Worm (Caenorhabditis elegans) whole organism, L4 larva: ENCODE results near the gene sulp-2.
A peak's percentile ranks its signal among the peaks of the same experiment; 100 is the strongest.

Experiments used
- F10B5.3 ChIP-seq: sonication (generic microtip); optimal IDR thresholded peaks from 2 replicates; lab custom pipeline; 2016; ENCODE audit warnings: mild to moderate bottlenecking, missing genetic modification characterization, missing compliant biosample characterization
- F26F4.8 ChIP-seq: fragments of 200-800 bp; sonication (Bioruptor generic); conservative IDR thresholded peaks from 2 replicates; pipeline ENCODE4 v1.3.6; 2022; ENCODE audit warnings: missing genetic modification characterization, missing compliant biosample characterization
- F37D6.2 ChIP-seq: sonication (generic microtip); optimal IDR thresholded peaks from 2 replicates; lab custom pipeline; 2016; ENCODE audit warnings: mild to moderate bottlenecking, missing genetic modification characterization, missing compliant biosample characterization
- F49E8.2 ChIP-seq: sonication (generic microtip); optimal IDR thresholded peaks from 2 replicates; lab custom pipeline; 2016; ENCODE audit warnings: missing compliant biosample characterization, mild to moderate bottlenecking, missing genetic modification characterization, borderline replicate concordance
- Y5F2A.4 ChIP-seq: fragments of 200-800 bp; sonication (Bioruptor generic); optimal IDR thresholded peaks from 2 replicates; lab custom pipeline; 2018; ENCODE audit warnings: mild to moderate bottlenecking, missing genetic modification characterization, missing compliant biosample characterization
- aha-1 ChIP-seq: fragments of 150-350 bp; peaks from one replicate; lab custom pipeline; 2014; ENCODE audit warnings: missing biosample characterization, missing genetic modification characterization
- ama-1 ChIP-seq: fragments of 150-350 bp; optimal IDR thresholded peaks from 2 replicates; lab custom pipeline; 2014; ENCODE audit warnings: inconsistent platforms, mixed read lengths
- arid-1 ChIP-seq: fragments of 200-800 bp; sonication (Bioruptor generic); conservative IDR thresholded peaks from 2 replicates; pipeline ENCODE4 v1.3.6; 2022; ENCODE audit warnings: missing genetic modification reagents, missing genetic modification characterization, missing compliant biosample characterization
- ceh-44 ChIP-seq: fragments of 200-800 bp; sonication (Bioruptor generic); IDR thresholded peaks from 2 replicates; pipeline ENCODE4 v1.3.6; 2022; ENCODE audit warnings: missing genetic modification reagents, missing genetic modification characterization, missing compliant biosample characterization
- ceh-62 ChIP-seq: sonication (generic microtip); optimal IDR thresholded peaks from 2 replicates; lab custom pipeline; 2017; ENCODE audit warnings: missing biosample characterization, missing genetic modification characterization
- daf-12 ChIP-seq: fragments of 150-350 bp; optimal IDR thresholded peaks from 2 replicates; lab custom pipeline; 2014; ENCODE audit warnings: missing biosample characterization, missing genetic modification reagents, missing genetic modification characterization
- dmd-6 ChIP-seq: fragments of 200-800 bp; sonication (Bioruptor generic); IDR thresholded peaks from 2 replicates; pipeline ENCODE4 v1.3.6; 2022; ENCODE audit warnings: missing genetic modification reagents, missing genetic modification characterization, missing compliant biosample characterization
- duxl-1 ChIP-seq: sonication (generic microtip); optimal IDR thresholded peaks from 2 replicates; lab custom pipeline; 2016; ENCODE audit warnings: mild to moderate bottlenecking, missing genetic modification characterization, moderate library complexity, missing compliant biosample characterization; ENCODE audit not compliant: poor library complexity
- egl-27 ChIP-seq: sonication (generic microtip); optimal IDR thresholded peaks from 3 replicates; lab custom pipeline; 2017; ENCODE audit warnings: missing biosample characterization, missing genetic modification reagents, missing genetic modification characterization
- fkh-10 ChIP-seq: fragments of 150-350 bp; optimal IDR thresholded peaks from 2 replicates; lab custom pipeline; 2014; ENCODE audit warnings: missing biosample characterization, missing genetic modification reagents, missing genetic modification characterization
- gei-8 ChIP-seq: fragments of 200-800 bp; sonication (Bioruptor generic); optimal IDR thresholded peaks from 2 replicates; lab custom pipeline; 2018; ENCODE audit warnings: mild to moderate bottlenecking, missing genetic modification characterization, missing compliant biosample characterization
- hif-1 ChIP-seq, 2 experiments: sonication (generic microtip); optimal IDR thresholded peaks; 2 replicates each; lab custom pipeline; 2016 to 2017; ENCODE audit warnings: missing compliant biosample characterization in 2 of 2, missing genetic modification characterization in 2 of 2, missing genetic modification reagents in 2 of 2, missing genotype in 2 of 2, mild to moderate bottlenecking in 1 of 2
- hlh-11 ChIP-seq: fragments of 200-800 bp; sonication (Bioruptor generic); optimal IDR thresholded peaks from 2 replicates; lab custom pipeline; 2018; ENCODE audit warnings: mild to moderate bottlenecking, missing genetic modification characterization, missing compliant biosample characterization
- hlh-30 ChIP-seq: sonication (generic microtip); optimal IDR thresholded peaks from 2 replicates; lab custom pipeline; 2017; ENCODE audit warnings: antibody characterized with exemption, mild to moderate bottlenecking, missing genetic modification characterization, missing compliant biosample characterization; ENCODE audit not compliant: insufficient read depth
- lim-7 ChIP-seq: fragments of 200-800 bp; sonication (Bioruptor generic); IDR thresholded peaks from 2 replicates; pipeline ENCODE4 v1.3.6; 2022; ENCODE audit warnings: missing genetic modification characterization, missing compliant biosample characterization
- lin-15B ChIP-seq: fragments of 150-350 bp; sonication (generic microtip); optimal IDR thresholded peaks from 3 replicates; lab custom pipeline; 2014; ENCODE audit warnings: missing biosample characterization, missing genetic modification characterization
- lin-29 ChIP-seq: fragments of 200-800 bp; sonication (Bioruptor generic); IDR thresholded peaks from 2 replicates; pipeline ENCODE4 v1.3.6; 2022; ENCODE audit warnings: missing genetic modification reagents, missing genetic modification characterization, missing compliant biosample characterization
- lin-38 ChIP-seq: fragments of 200-800 bp; sonication (Bioruptor generic); IDR thresholded peaks from 2 replicates; pipeline ENCODE4 v1.3.6; 2022; ENCODE audit warnings: missing genetic modification reagents, missing genetic modification characterization, missing compliant biosample characterization
- lir-3 ChIP-seq: sonication (generic microtip); optimal IDR thresholded peaks from 2 replicates; lab custom pipeline; 2016; ENCODE audit warnings: mild to moderate bottlenecking, missing genetic modification characterization, missing compliant biosample characterization
- lsy-2 ChIP-seq, 2 experiments: fragments of 150-350 bp in 1 of 2; sonication (generic microtip) in 1 of 2; optimal IDR thresholded peaks; 2 replicates each; lab custom pipeline; 2014 to 2017; ENCODE audit warnings: missing biosample characterization in 2 of 2, missing genetic modification characterization in 2 of 2
- madf-5 ChIP-seq, 2 experiments: fragments of 200-800 bp; sonication (Bioruptor generic); IDR thresholded peaks; 2 replicates each; pipeline ENCODE4 v1.3.6; 2022; ENCODE audit warnings: missing compliant biosample characterization in 2 of 2, missing genetic modification characterization in 2 of 2
- mdl-1 ChIP-seq, 2 experiments: fragments of 150-350 bp in 1 of 2; sonication (generic microtip) in 1 of 2; optimal IDR thresholded peaks; 2 replicates each; lab custom pipeline; 2014 to 2017; ENCODE audit warnings: missing biosample characterization in 2 of 2, missing genetic modification characterization in 2 of 2
- mxl-3 ChIP-seq: fragments of 200-800 bp; sonication (Bioruptor generic); optimal IDR thresholded peaks from 2 replicates; lab custom pipeline; 2018; ENCODE audit warnings: mild to moderate bottlenecking, missing genetic modification characterization, missing compliant biosample characterization
- nhr-10 ChIP-seq: fragments of 150-350 bp; optimal IDR thresholded peaks from 2 replicates; lab custom pipeline; 2014; ENCODE audit warnings: missing biosample characterization, missing genetic modification characterization
- nhr-25 ChIP-seq: sonication (generic microtip); optimal IDR thresholded peaks from 2 replicates; lab custom pipeline; 2017; ENCODE audit warnings: missing genetic modification characterization, mild to moderate bottlenecking, missing compliant biosample characterization, antibody characterized with exemption, moderate library complexity, borderline replicate concordance; ENCODE audit not compliant: insufficient read depth
- nhr-28 ChIP-seq: fragments of 150-350 bp; optimal IDR thresholded peaks from 2 replicates; lab custom pipeline; 2014; ENCODE audit warnings: missing biosample characterization, missing genetic modification characterization
- nhr-48 ChIP-seq: sonication (generic microtip); optimal IDR thresholded peaks from 2 replicates; lab custom pipeline; 2016; ENCODE audit warnings: mild to moderate bottlenecking, missing genetic modification characterization, missing compliant biosample characterization
- nhr-76 ChIP-seq: fragments of 150-350 bp; optimal IDR thresholded peaks from 2 replicates; lab custom pipeline; 2014; ENCODE audit warnings: missing biosample characterization, missing genetic modification characterization
- pqm-1 ChIP-seq: sonication (generic microtip); optimal IDR thresholded peaks from 2 replicates; lab custom pipeline; 2017; ENCODE audit warnings: missing biosample characterization, missing genetic modification characterization
- rbr-2 ChIP-seq: sonication (generic microtip); optimal IDR thresholded peaks from 2 replicates; lab custom pipeline; 2016; ENCODE audit warnings: missing genotype, missing genetic modification characterization, missing compliant biosample characterization
- saeg-2 ChIP-seq: fragments of 200-800 bp; sonication (Bioruptor generic); IDR thresholded peaks from 2 replicates; pipeline ENCODE4 v1.3.6; 2022; ENCODE audit warnings: missing genetic modification reagents, missing genetic modification characterization, missing compliant biosample characterization
- sdz-12 ChIP-seq: fragments of 200-800 bp; sonication (Bioruptor generic); optimal IDR thresholded peaks from 2 replicates; lab custom pipeline; 2018; ENCODE audit warnings: mild to moderate bottlenecking, missing genetic modification characterization, missing compliant biosample characterization
- spr-3 ChIP-seq: fragments of 200-800 bp; sonication (Bioruptor generic); optimal IDR thresholded peaks from 2 replicates; lab custom pipeline; 2018; ENCODE audit warnings: mild to moderate bottlenecking, missing genetic modification characterization, missing compliant biosample characterization
- unc-62 ChIP-seq, 3 experiments: fragments of 150-350 bp in 1 of 3; sonication (generic microtip); optimal IDR thresholded peaks in 2 of 3; peaks in 1 of 3; 1 replicate in 1 of 3; 2 replicates in 2 of 3; lab custom pipeline; 2014 to 2017; ENCODE audit warnings: missing biosample characterization in 3 of 3, missing genetic modification characterization in 3 of 3, missing genetic modification reagents in 3 of 3, missing genotype in 1 of 3
- zfp-2 ChIP-seq: sonication (generic microtip); optimal IDR thresholded peaks from 2 replicates; lab custom pipeline; 2016; ENCODE audit warnings: mild to moderate bottlenecking, missing genetic modification characterization, missing compliant biosample characterization

Gene sulp-2

ce11 chrX:5639562-5639961 lies 40.4 kb upstream of the sulp-2 start:
- TF ChIP-seq hif-1 (tag; optimal IDR thresholded peaks at IDR 0.05; lab: Kevin White, UChicago) (no peak), aha-1 (tag; lab: Kevin White, UChicago) (peak; percentile 91), ama-1 (lab: Kevin White, UChicago) (no peak), F49E8.2 (tag; lab: Kevin White, UChicago) (no peak), lim-7 (GFP tag; lab: Robert Waterston, UW) (no peak)

- no peak for TF ChIP-seq daf-12 (tag; lab: Kevin White, UChicago)
- no peak for TF ChIP-seq gei-8 (GFP tag; lab: Kevin White, UChicago)
- no peak for TF ChIP-seq F26F4.8 (GFP tag; lab: Robert Waterston, UW)
- no peak for TF ChIP-seq nhr-76
- TF ChIP-seq pqm-1 (tag; lab: Kevin White, UChicago) = peak; percentile 56
- TF ChIP-seq saeg-2 = no peak
- TF ChIP-seq egl-27 (tag; lab: Kevin White, UChicago) = no peak
Measured at ce11 chrX:5631626-5632025, 32.5 kb upstream of the sulp-2 start, which contains the start of gene T22B7.8. TSS of gene T22B7.8 (plus strand) at chrX:5631926.

DNA sequence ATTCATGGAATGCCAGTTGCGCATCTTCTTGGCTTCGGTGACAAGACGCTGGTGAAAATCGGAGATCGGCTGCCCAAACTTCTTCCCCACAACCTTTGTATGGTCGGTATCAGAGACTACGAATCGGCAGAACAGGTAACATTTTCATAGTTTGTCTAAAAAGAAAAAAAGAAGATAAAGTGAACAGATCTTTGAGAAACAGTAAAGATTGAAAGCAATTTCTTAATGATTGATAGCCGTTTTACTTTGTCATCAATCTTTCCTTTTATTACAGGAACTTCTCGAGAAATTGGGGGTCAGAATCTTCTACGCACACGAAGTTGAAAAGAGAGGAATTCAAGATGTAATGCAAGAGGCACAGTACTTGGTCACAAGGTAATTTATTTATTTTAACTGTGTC lies 31.9 kb upstream of the sulp-2 start:
- peak; percentile 0 for TF ChIP-seq hlh-11 (tag; lab: Kevin White, UChicago)
- TF ChIP-seq lin-29 (GFP tag; lab: Robert Waterston, UW) = no peak
- no peak for TF ChIP-seq F37D6.2 (tag; lab: Kevin White, UChicago)
- TF ChIP-seq fkh-10 = no peak
- peak; percentile 22 for TF ChIP-seq nhr-25 (tag; lab: Kevin White, UChicago)
- TF ChIP-seq unc-62 (GFP tag; optimal IDR thresholded peaks at IDR 0.05 in 1 of 2; lab: Kevin White, UChicago) = peak in 1 of 2 experiments; percentile 20
- TF ChIP-seq unc-62 (tag; optimal IDR thresholded peaks at IDR 0.05; lab: Kevin White, UChicago) = no peak
- peak; percentile 49 for TF ChIP-seq nhr-28
- no peak for TF ChIP-seq sdz-12 (GFP tag; lab: Kevin White, UChicago)
- peak; percentile 9 for TF ChIP-seq hlh-30 (tag; lab: Kevin White, UChicago)
- TF ChIP-seq rbr-2 (tag; lab: Kevin White, UChicago) = no peak
- TF ChIP-seq ceh-44 = no peak
- peak in 1 of 2 experiments; percentile 51 for TF ChIP-seq mdl-1 (tag; optimal IDR thresholded peaks at IDR 0.05; lab: Kevin White, UChicago)

DNA sequence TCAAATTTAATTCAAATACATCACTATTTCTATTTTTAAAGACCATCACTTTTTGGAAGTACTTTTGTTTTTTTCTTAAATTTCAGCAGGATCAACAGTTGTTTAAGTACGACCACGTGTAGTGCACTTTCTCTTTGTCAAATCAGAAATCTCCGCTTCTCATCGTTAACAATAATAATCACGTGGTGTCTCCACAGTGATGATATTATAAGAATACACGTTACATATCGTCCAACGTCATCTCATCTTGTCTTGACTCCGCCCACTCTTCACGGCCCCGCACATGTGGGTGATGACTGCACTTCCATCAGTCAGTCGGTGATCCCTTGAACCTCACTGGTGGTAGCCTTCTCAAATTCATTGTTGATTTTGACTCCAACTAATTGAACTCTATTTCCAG lies 30.8 kb upstream of the sulp-2 start, which contains the start of gene argn-1:
Gene argn-1 (plus strand): TSS at position 83 of the 400 bp plus-strand sequence.
- TF ChIP-seq lin-38 (GFP tag; lab: Robert Waterston, UW) = no peak
- TF ChIP-seq lsy-2 (tag; optimal IDR thresholded peaks at IDR 0.05; lab: Kevin White, UChicago) = peak in 1 of 2 experiments; percentile 41
- peak; percentile 13 to 65 for TF ChIP-seq mdl-1 (tag; optimal IDR thresholded peaks at IDR 0.05; lab: Kevin White, UChicago)
- no peak for TF ChIP-seq nhr-76
- TF ChIP-seq madf-5 (GFP tag; IDR thresholded peaks at IDR 0.05; lab: Robert Waterston, UW) = 0 out of 4 replicates have a peak, but pooled peaks of 1 of the 2 experiments have one; percentile 17
- peak; percentile 75 for TF ChIP-seq hlh-30 (tag; lab: Kevin White, UChicago)
- TF ChIP-seq nhr-25 (tag; lab: Kevin White, UChicago) = peak; percentile 53
- TF ChIP-seq spr-3 (GFP tag; lab: Kevin White, UChicago) = no peak
- TF ChIP-seq arid-1 (GFP tag; lab: Robert Waterston, UW) = no peak
- TF ChIP-seq duxl-1 = no peak
- TF ChIP-seq Y5F2A.4 = no peak
- TF ChIP-seq dmd-6 (GFP tag; lab: Robert Waterston, UW) = peak; percentile 45
- no peak for TF ChIP-seq ceh-62 (tag; lab: Kevin White, UChicago)
- no peak for TF ChIP-seq nhr-10 (tag; lab: Kevin White, UChicago)
- TF ChIP-seq lin-15B = no peak
- TF ChIP-seq hif-1 (tag; optimal IDR thresholded peaks at IDR 0.05; lab: Kevin White, UChicago) = no peak
- peak; percentile 82 for TF ChIP-seq nhr-28
- TF ChIP-seq zfp-2 (tag; lab: Kevin White, UChicago) = no peak
- TF ChIP-seq lim-7 (GFP tag; lab: Robert Waterston, UW) = no peak
- no peak for TF ChIP-seq F10B5.3 (tag; lab: Kevin White, UChicago)
- peak; percentile 72 for TF ChIP-seq hlh-11 (tag; lab: Kevin White, UChicago)
- TF ChIP-seq ama-1 (lab: Kevin White, UChicago) = no peak
- TF ChIP-seq mxl-3 (GFP tag; lab: Kevin White, UChicago) = peak; percentile 96
- no peak for TF ChIP-seq lir-3 (tag; lab: Kevin White, UChicago)
- peak; percentile 58 for TF ChIP-seq nhr-48 (tag; lab: Kevin White, UChicago)
